Fruit fly (Drosophila melanogaster): Measurements from ENCODE around the gene Gr2a.

Gene Gr2a

dm6 chrX:1478276-1479122 is 26.3 kb downstream of the Gr2a start, which contains the start of gene rush:
Gene rush, plus strand, starts transcription at chrX:1478552.
- TF ChIP-seq CG3032 (tag; optimal IDR thresholded peaks at IDR 0.05) (peak; percentile 22), CG31627 (GFP tag; optimal IDR thresholded peaks at IDR 0.05) (peak; percentile 51), lz (GFP tag; optimal IDR thresholded peaks at IDR 0.05) (peak; percentile 30), Hr39 (GFP tag; optimal IDR thresholded peaks at IDR 0.05) (peak; percentile 57), CG6276 (GFP tag; optimal IDR thresholded peaks at IDR 0.05) (no peak), CG10631 (GFP tag; optimal IDR thresholded peaks at IDR 0.05) (no peak), Hr38 (GFP tag; optimal IDR thresholded peaks at IDR 0.05) (no peak), Ets21C (GFP tag; optimal IDR thresholded peaks at IDR 0.05) (peak; percentile 32), svp (GFP tag) (no peak), Eip93F (GFP tag; optimal IDR thresholded peaks at IDR 0.05) (no peak), eg (GFP tag; IDR thresholded peaks at IDR 0.05) (peak; percentile 36; the same call in 1 of the 3 replicates), CG15336 (GFP tag; IDR thresholded peaks at IDR 0.05) (0 out of 2 replicates have a peak, but pooled peaks have one; percentile 16), topi (GFP tag; optimal IDR thresholded peaks at IDR 0.05) (peak; percentile 44), CG6792 (GFP tag; optimal IDR thresholded peaks at IDR 0.05) (peak; percentile 13), achi (GFP tag; optimal IDR thresholded peaks at IDR 0.05) (peak; percentile 28), CG3919 (GFP tag; optimal IDR thresholded peaks at IDR 0.05) (peak; percentile 11), Sox14 (GFP tag; optimal IDR thresholded peaks at IDR 0.05) (peak; percentile 32), ss (GFP tag; optimal IDR thresholded peaks at IDR 0.05) (peak in 1 of 2 experiments; percentile 15), Eip75B (GFP tag; optimal IDR thresholded peaks at IDR 0.05) (peak; percentile 25), CG7368 (GFP tag; optimal IDR thresholded peaks at IDR 0.05) (no peak), CG6854 (GFP tag; optimal IDR thresholded peaks at IDR 0.05) (no peak), Eip78C (GFP tag) (peak; percentile 70), fkh (GFP tag; optimal IDR thresholded peaks at IDR 0.05) (peak; percentile 46), net (GFP tag; optimal IDR thresholded peaks at IDR 0.05) (peak; percentile 18), dac (GFP tag; optimal IDR thresholded peaks at IDR 0.05) (peak; percentile 2), OdsH (GFP tag; optimal IDR thresholded peaks at IDR 0.05) (peak; percentile 48), Sox15 (GFP tag; optimal IDR thresholded peaks at IDR 0.05) (no peak), CG11762 (GFP tag; optimal IDR thresholded peaks at IDR 0.05; ENCODE audit: insufficient read depth) (no peak), CG8319 (GFP tag; optimal IDR thresholded peaks at IDR 0.05) (no peak), CG16779 (tag; optimal IDR thresholded peaks at IDR 0.05) (no peak), CG6163 (GFP tag; IDR thresholded peaks at IDR 0.05) (0 out of 3 replicates have a peak, but pooled peaks have one; percentile 41), dsx (GFP tag; optimal IDR thresholded peaks at IDR 0.05; ENCODE audit: poor library complexity, severe bottlenecking) (no peak), Met (GFP tag; optimal IDR thresholded peaks at IDR 0.05) (no peak), salr (GFP tag; optimal IDR thresholded peaks at IDR 0.05) (no peak), acj6 (GFP tag; optimal IDR thresholded peaks at IDR 0.05) (peak; percentile 44), pdm3 (GFP tag; optimal IDR thresholded peaks at IDR 0.05) (no peak), fd59A (GFP tag; optimal IDR thresholded peaks at IDR 0.05) (no peak), CG9139 (GFP tag; optimal IDR thresholded peaks at IDR 0.05) (no peak), Smox (GFP tag; optimal IDR thresholded peaks at IDR 0.05) (peak; percentile 32), CG1621 (tag; optimal IDR thresholded peaks at IDR 0.05) (no peak), CG8119 (GFP tag; IDR thresholded peaks at IDR 0.05) (no peak), Sox102F (GFP tag; optimal IDR thresholded peaks at IDR 0.05) (no peak), vri (GFP tag; optimal IDR thresholded peaks at IDR 0.05) (no peak), CG11902 (GFP tag; optimal IDR thresholded peaks at IDR 0.05) (peak; percentile 17), CG6808 (GFP tag; optimal IDR thresholded peaks at IDR 0.05) (peak; percentile 19), cyc (GFP tag; optimal IDR thresholded peaks at IDR 0.05) (peak; percentile 24), CG32006 (GFP tag; optimal IDR thresholded peaks at IDR 0.05) (peak; percentile 34), esn (GFP tag; optimal IDR thresholded peaks at IDR 0.05) (peak; percentile 36), fd85E (GFP tag; optimal IDR thresholded peaks at IDR 0.05) (no peak), CG34406 (GFP tag; optimal IDR thresholded peaks at IDR 0.05) (peak; percentile 7)

All from whole organism, prepupa.